Worm (Caenorhabditis elegans): ENCODE data around the gene C54E4.1.

- TF ChIP-seq lsy-27 (tag; optimal IDR thresholded peaks at IDR 0.05; ENCODE audit: borderline replicate concordance, insufficient read depth) (no peak), ZK185.1 (tag; optimal IDR thresholded peaks at IDR 0.05; ENCODE audit: poor library complexity, severe bottlenecking) (no peak), somi-1 (GFP tag; optimal IDR thresholded peaks at IDR 0.05) (no peak), him-1 (tag; optimal IDR thresholded peaks at IDR 0.05) (no peak), ztf-26 (tag; optimal IDR thresholded peaks at IDR 0.05) (no peak), unc-62 (GFP tag; optimal IDR thresholded peaks at IDR 0.05) (no peak), pha-4 (tag; optimal IDR thresholded peaks at IDR 0.05) (no peak), attf-3 (GFP tag; conservative IDR thresholded peaks at IDR 0.05) (no peak), attf-6 (GFP tag; IDR thresholded peaks at IDR 0.05) (no peak), ceh-27 (GFP tag; optimal IDR thresholded peaks at IDR 0.05) (no peak), fkh-3 (tag; optimal IDR thresholded peaks at IDR 0.05) (no peak), B0261.1 (tag; optimal IDR thresholded peaks at IDR 0.05) (no peak), sptf-2 (GFP tag; optimal IDR thresholded peaks at IDR 0.05) (no peak)
These were observed 44.7 kb upstream of the C54E4.1 start, which contains the start of gene prmt-6 for ce11 chrIV:2130714-2131113.
